Worm (Caenorhabditis elegans) whole organism, L4 larva: Measurements from ENCODE around the gene pro-3.
A peak's percentile ranks its signal among the peaks of the same experiment; 100 is the strongest.

Experiments used
- D1046.2 ChIP-seq: fragments of 200-800 bp; sonication (Bioruptor generic); IDR thresholded peaks from 2 replicates; pipeline ENCODE4 v1.3.6; 2022; ENCODE audit warnings: missing genetic modification characterization, missing compliant biosample characterization
- F26F4.8 ChIP-seq: fragments of 200-800 bp; sonication (Bioruptor generic); conservative IDR thresholded peaks from 2 replicates; pipeline ENCODE4 v1.3.6; 2022; ENCODE audit warnings: missing genetic modification characterization, missing compliant biosample characterization
- F37D6.2 ChIP-seq: sonication (generic microtip); optimal IDR thresholded peaks from 2 replicates; lab custom pipeline; 2016; ENCODE audit warnings: mild to moderate bottlenecking, missing genetic modification characterization, missing compliant biosample characterization
- F49E8.2 ChIP-seq: sonication (generic microtip); optimal IDR thresholded peaks from 2 replicates; lab custom pipeline; 2016; ENCODE audit warnings: missing compliant biosample characterization, mild to moderate bottlenecking, missing genetic modification characterization, borderline replicate concordance
- T20F7.1 ChIP-seq: fragments of 200-800 bp; sonication (Bioruptor generic); optimal IDR thresholded peaks from 2 replicates; lab custom pipeline; 2018; ENCODE audit warnings: mild to moderate bottlenecking, missing genetic modification characterization, missing compliant biosample characterization
- T26A8.4 ChIP-seq: fragments of 200-800 bp; sonication (Bioruptor generic); IDR thresholded peaks from 2 replicates; pipeline ENCODE4 v1.3.6; 2022; ENCODE audit warnings: missing genetic modification characterization, missing compliant biosample characterization
- Y48G9A.11 ChIP-seq: fragments of 200-800 bp; sonication (Bioruptor generic); IDR thresholded peaks from 2 replicates; pipeline ENCODE4 v1.3.6; 2022; ENCODE audit warnings: missing genetic modification reagents, missing genetic modification characterization, missing compliant biosample characterization
- Y75B8A.6 ChIP-seq: fragments of 200-800 bp; sonication (Bioruptor generic); IDR thresholded peaks from 2 replicates; pipeline ENCODE4 v1.3.6; 2022; ENCODE audit warnings: missing genetic modification reagents, missing genetic modification characterization, missing compliant biosample characterization
- aly-2 ChIP-seq: sonication (generic microtip); optimal IDR thresholded peaks from 2 replicates; lab custom pipeline; 2018; ENCODE audit warnings: missing biosample characterization, missing genetic modification characterization
- attf-4 ChIP-seq: sonication (generic microtip); optimal IDR thresholded peaks from 3 replicates; lab custom pipeline; 2017; ENCODE audit warnings: missing biosample characterization, missing genetic modification characterization
- ceh-28 ChIP-seq: fragments of 150-350 bp; optimal IDR thresholded peaks from 2 replicates; lab custom pipeline; 2014; ENCODE audit warnings: missing biosample characterization, missing genetic modification reagents, missing genetic modification characterization
- daf-19 ChIP-seq: fragments of 200-800 bp; sonication (Bioruptor generic); conservative IDR thresholded peaks from 2 replicates; pipeline ENCODE4 v1.3.6; 2022; ENCODE audit warnings: missing genetic modification characterization, missing compliant biosample characterization
- daf-8 ChIP-seq: fragments of 200-800 bp; sonication (Bioruptor generic); IDR thresholded peaks from 2 replicates; pipeline ENCODE4 v1.3.6; 2022; ENCODE audit warnings: missing genetic modification characterization, missing compliant biosample characterization
- dmd-6 ChIP-seq: fragments of 200-800 bp; sonication (Bioruptor generic); IDR thresholded peaks from 2 replicates; pipeline ENCODE4 v1.3.6; 2022; ENCODE audit warnings: missing genetic modification reagents, missing genetic modification characterization, missing compliant biosample characterization
- dve-1 ChIP-seq: sonication (generic microtip); optimal IDR thresholded peaks from 2 replicates; lab custom pipeline; 2017; ENCODE audit warnings: antibody characterized with exemption, mild to moderate bottlenecking, missing genetic modification characterization, missing compliant biosample characterization; ENCODE audit not compliant: insufficient read depth
- fos-1 ChIP-seq: fragments of 150-350 bp; optimal IDR thresholded peaks from 2 replicates; lab custom pipeline; 2014; ENCODE audit warnings: missing biosample characterization, missing genetic modification characterization
- hlh-11 ChIP-seq: fragments of 200-800 bp; sonication (Bioruptor generic); optimal IDR thresholded peaks from 2 replicates; lab custom pipeline; 2018; ENCODE audit warnings: mild to moderate bottlenecking, missing genetic modification characterization, missing compliant biosample characterization
- hlh-30 ChIP-seq: sonication (generic microtip); optimal IDR thresholded peaks from 2 replicates; lab custom pipeline; 2017; ENCODE audit warnings: antibody characterized with exemption, mild to moderate bottlenecking, missing genetic modification characterization, missing compliant biosample characterization; ENCODE audit not compliant: insufficient read depth
- hmg-1.1 ChIP-seq: fragments of 200-800 bp; sonication (Bioruptor generic); IDR thresholded peaks from 2 replicates; pipeline ENCODE4 v1.3.6; 2022; ENCODE audit warnings: missing genetic modification reagents, missing genetic modification characterization, missing compliant biosample characterization
- lin-1 ChIP-seq: fragments of 200-800 bp; sonication (Bioruptor generic); IDR thresholded peaks from 2 replicates; pipeline ENCODE4 v1.3.6; 2022; ENCODE audit warnings: missing genetic modification reagents, missing genetic modification characterization, missing compliant biosample characterization
- lin-29 ChIP-seq: fragments of 200-800 bp; sonication (Bioruptor generic); IDR thresholded peaks from 2 replicates; pipeline ENCODE4 v1.3.6; 2022; ENCODE audit warnings: missing genetic modification reagents, missing genetic modification characterization, missing compliant biosample characterization
- lin-38 ChIP-seq: fragments of 200-800 bp; sonication (Bioruptor generic); IDR thresholded peaks from 2 replicates; pipeline ENCODE4 v1.3.6; 2022; ENCODE audit warnings: missing genetic modification reagents, missing genetic modification characterization, missing compliant biosample characterization
- lin-39 ChIP-seq: fragments of 150-350 bp; optimal IDR thresholded peaks from 2 replicates; lab custom pipeline; 2014; ENCODE audit warnings: missing biosample characterization, missing genetic modification reagents, missing genetic modification characterization
- madf-9 ChIP-seq: fragments of 200-800 bp; sonication (Bioruptor generic); conservative IDR thresholded peaks from 2 replicates; pipeline ENCODE4 v1.3.6; 2022; ENCODE audit warnings: missing genetic modification reagents, missing genetic modification characterization, missing compliant biosample characterization
- mdt-29 ChIP-seq: fragments of 200-800 bp; sonication (Bioruptor generic); IDR thresholded peaks from 2 replicates; pipeline ENCODE4 v1.3.6; 2022; ENCODE audit warnings: missing genetic modification reagents, missing genetic modification characterization, missing compliant biosample characterization
- mxl-2 ChIP-seq: fragments of 200-800 bp; sonication (Bioruptor generic); conservative IDR thresholded peaks from 2 replicates; pipeline ENCODE4 v1.3.6; 2022; ENCODE audit warnings: missing genetic modification reagents, missing genetic modification characterization, missing compliant biosample characterization
- mxl-3 ChIP-seq: fragments of 200-800 bp; sonication (Bioruptor generic); optimal IDR thresholded peaks from 2 replicates; lab custom pipeline; 2018; ENCODE audit warnings: mild to moderate bottlenecking, missing genetic modification characterization, missing compliant biosample characterization
- nhr-11 ChIP-seq: fragments of 150-350 bp; optimal IDR thresholded peaks from 2 replicates; lab custom pipeline; 2014; ENCODE audit warnings: missing biosample characterization, missing genetic modification characterization
- nhr-28 ChIP-seq: fragments of 150-350 bp; optimal IDR thresholded peaks from 2 replicates; lab custom pipeline; 2014; ENCODE audit warnings: missing biosample characterization, missing genetic modification characterization
- nhr-48 ChIP-seq: sonication (generic microtip); optimal IDR thresholded peaks from 2 replicates; lab custom pipeline; 2016; ENCODE audit warnings: mild to moderate bottlenecking, missing genetic modification characterization, missing compliant biosample characterization
- nhr-76 ChIP-seq: fragments of 150-350 bp; optimal IDR thresholded peaks from 2 replicates; lab custom pipeline; 2014; ENCODE audit warnings: missing biosample characterization, missing genetic modification characterization
- nhr-77 ChIP-seq: fragments of 150-350 bp; optimal IDR thresholded peaks from 2 replicates; lab custom pipeline; 2014; ENCODE audit warnings: missing biosample characterization, missing genetic modification characterization
- pqm-1 ChIP-seq: sonication (generic microtip); optimal IDR thresholded peaks from 2 replicates; lab custom pipeline; 2017; ENCODE audit warnings: missing biosample characterization, missing genetic modification characterization
- sdz-12 ChIP-seq: fragments of 200-800 bp; sonication (Bioruptor generic); optimal IDR thresholded peaks from 2 replicates; lab custom pipeline; 2018; ENCODE audit warnings: mild to moderate bottlenecking, missing genetic modification characterization, missing compliant biosample characterization
- set-16 ChIP-seq: fragments of 200-800 bp; sonication (Bioruptor generic); IDR thresholded peaks from 2 replicates; pipeline ENCODE4 v1.3.6; 2022; ENCODE audit warnings: missing genetic modification reagents, missing genetic modification characterization, missing compliant biosample characterization
- skn-1 ChIP-seq: fragments of 150-350 bp; optimal IDR thresholded peaks from 2 replicates; lab custom pipeline; 2014; ENCODE audit warnings: missing biosample characterization, missing genetic modification characterization
- snpc-1.2 ChIP-seq: fragments of 200-800 bp; sonication (Bioruptor generic); IDR thresholded peaks from 2 replicates; pipeline ENCODE4 v1.3.6; 2022; ENCODE audit warnings: missing genetic modification reagents, missing genetic modification characterization, missing compliant biosample characterization
- spr-3 ChIP-seq: fragments of 200-800 bp; sonication (Bioruptor generic); optimal IDR thresholded peaks from 2 replicates; lab custom pipeline; 2018; ENCODE audit warnings: mild to moderate bottlenecking, missing genetic modification characterization, missing compliant biosample characterization
- tra-1 ChIP-seq: fragments of 200-800 bp; sonication (Bioruptor generic); IDR thresholded peaks from 2 replicates; pipeline ENCODE4 v1.3.6; 2022; ENCODE audit warnings: missing genetic modification reagents, missing genetic modification characterization, missing compliant biosample characterization
- unc-39 ChIP-seq: sonication (generic microtip); optimal IDR thresholded peaks from 2 replicates; lab custom pipeline; 2017; ENCODE audit warnings: missing biosample characterization, missing genetic modification characterization
- unc-62 ChIP-seq, 3 experiments: fragments of 150-350 bp in 1 of 3; sonication (generic microtip); optimal IDR thresholded peaks in 2 of 3; peaks in 1 of 3; 1 replicate in 1 of 3; 2 replicates in 2 of 3; lab custom pipeline; 2014 to 2017; ENCODE audit warnings: missing biosample characterization in 3 of 3, missing genetic modification characterization in 3 of 3, missing genetic modification reagents in 3 of 3, missing genotype in 1 of 3
- zag-1 ChIP-seq: fragments of 150-350 bp; optimal IDR thresholded peaks from 2 replicates; lab custom pipeline; 2014; ENCODE audit warnings: missing biosample characterization, missing genetic modification characterization
- ztf-7 ChIP-seq: fragments of 150-350 bp; optimal IDR thresholded peaks from 2 replicates; lab custom pipeline; 2014; ENCODE audit warnings: missing biosample characterization, missing genetic modification characterization

Gene pro-3

ce11 chrV:19083789-19084188 is 34.4 kb downstream of the pro-3 start:
- TF ChIP-seq nhr-77 (no peak), spr-3 (GFP tag; lab: Kevin White, UChicago) (no peak), hmg-1.1 (GFP tag; lab: Robert Waterston, UW) (no peak), nhr-76 (tag; lab: Kevin White, UChicago) (no peak), snpc-1.2 (GFP tag; lab: Robert Waterston, UW) (no peak), F49E8.2 (tag; lab: Kevin White, UChicago) (no peak), aly-2 (tag; lab: Kevin White, UChicago) (no peak), pqm-1 (tag; lab: Kevin White, UChicago) (peak; percentile 5), lin-39 (tag; lab: Kevin White, UChicago) (no peak), daf-8 (GFP tag; lab: Robert Waterston, UW) (no peak), madf-9 (GFP tag; lab: Robert Waterston, UW) (no peak), hlh-11 (tag; lab: Kevin White, UChicago) (peak; percentile 20), D1046.2 (GFP tag; lab: Robert Waterston, UW) (no peak), T26A8.4 (GFP tag; lab: Robert Waterston, UW) (no peak), daf-19 (GFP tag; lab: Robert Waterston, UW) (no peak), lin-38 (GFP tag; lab: Robert Waterston, UW) (no peak), hlh-30 (tag; lab: Kevin White, UChicago) (peak; percentile 35), dmd-6 (GFP tag; lab: Robert Waterston, UW) (peak; percentile 77), mxl-2 (no peak), nhr-28 (tag; lab: Kevin White, UChicago) (peak; percentile 73), T20F7.1 (peak; percentile 34), ceh-28 (tag; lab: Kevin White, UChicago) (no peak), Y48G9A.11 (GFP tag; lab: Robert Waterston, UW) (no peak)

- TF ChIP-seq zag-1 (tag; lab: Kevin White, UChicago) (no peak), lin-29 (GFP tag; lab: Robert Waterston, UW) (no peak), ztf-7 (no peak), hmg-1.1 (GFP tag; lab: Robert Waterston, UW) (0 out of 2 replicates have a peak, but pooled peaks have one; percentile 27), unc-39 (tag; lab: Kevin White, UChicago) (no peak), tra-1 (GFP tag; lab: Robert Waterston, UW) (no peak), fos-1 (tag; lab: Kevin White, UChicago) (no peak), mxl-3 (GFP tag; lab: Kevin White, UChicago) (no peak), nhr-28 (tag; lab: Kevin White, UChicago) (no peak), nhr-48 (no peak), hlh-11 (tag; lab: Kevin White, UChicago) (peak; percentile 6), daf-8 (GFP tag; lab: Robert Waterston, UW) (no peak), nhr-11 (tag; lab: Kevin White, UChicago) (no peak), hlh-30 (tag; lab: Kevin White, UChicago) (peak; percentile 10), Y75B8A.6 (GFP tag; lab: Robert Waterston, UW) (no peak), F26F4.8 (GFP tag; lab: Robert Waterston, UW) (no peak), mdt-29 (no peak), attf-4 (tag; lab: Kevin White, UChicago) (no peak), nhr-76 (tag; lab: Kevin White, UChicago) (no peak), lin-1 (GFP tag; lab: Robert Waterston, UW) (no peak), dve-1 (no peak), skn-1 (tag; lab: Kevin White, UChicago) (no peak), D1046.2 (GFP tag; lab: Robert Waterston, UW) (no peak), Y48G9A.11 (GFP tag; lab: Robert Waterston, UW) (no peak), unc-62 (GFP tag; optimal IDR thresholded peaks at IDR 0.05 in 1 of 2; lab: Kevin White, UChicago) (peak in 1 of 2 experiments; percentile 22), unc-62 (tag; optimal IDR thresholded peaks at IDR 0.05; lab: Kevin White, UChicago) (no peak), F37D6.2 (tag; lab: Kevin White, UChicago) (no peak), sdz-12 (GFP tag; lab: Kevin White, UChicago) (no peak), set-16 (GFP tag; lab: Robert Waterston, UW) (0 out of 2 replicates have a peak, but pooled peaks have one; percentile 6)
- TF ChIP-seq, all 104 proteins: peak for 5
These were observed 35.7 kb downstream of the pro-3 start, which contains the start of gene nhr-95 for ce11 chrV:19082541-19082940. TSS of gene nhr-95 (minus strand) at chrV:19082641.
